Worm (Caenorhabditis elegans) whole organism, L4 larva: Measurements from ENCODE around the gene ptp-5.1.

Experiments
- F10B5.3 ChIP-seq: sonication (generic microtip); optimal IDR thresholded peaks from 2 replicates; lab custom pipeline; 2016; ENCODE audit warnings: mild to moderate bottlenecking, missing genetic modification characterization, missing compliant biosample characterization
- F26F4.8 ChIP-seq: fragments of 200-800 bp; sonication (Bioruptor generic); conservative IDR thresholded peaks from 2 replicates; pipeline ENCODE4 v1.3.6; 2022; ENCODE audit warnings: missing genetic modification characterization, missing compliant biosample characterization
- F37D6.2 ChIP-seq: sonication (generic microtip); optimal IDR thresholded peaks from 2 replicates; lab custom pipeline; 2016; ENCODE audit warnings: mild to moderate bottlenecking, missing genetic modification characterization, missing compliant biosample characterization
- F44E2.7 ChIP-seq: fragments of 200-800 bp; sonication (Bioruptor generic); IDR thresholded peaks from 2 replicates; pipeline ENCODE4 v2.1.2; 2022; ENCODE audit warnings: missing genetic modification characterization, missing compliant biosample characterization
- F49E8.2 ChIP-seq: sonication (generic microtip); optimal IDR thresholded peaks from 2 replicates; lab custom pipeline; 2016; ENCODE audit warnings: missing compliant biosample characterization, mild to moderate bottlenecking, missing genetic modification characterization, borderline replicate concordance
- R02D3.7 ChIP-seq: fragments of 150-350 bp; sonication (generic microtip); optimal IDR thresholded peaks from 3 replicates; lab custom pipeline; 2014; ENCODE audit warnings: missing biosample characterization, missing genetic modification characterization
- Y105C5A.15 ChIP-seq: fragments of 200-800 bp; sonication (Bioruptor generic); IDR thresholded peaks from 2 replicates; pipeline ENCODE4 v1.3.6; 2022; ENCODE audit warnings: missing genetic modification characterization, missing compliant biosample characterization
- Y48G9A.11 ChIP-seq: fragments of 200-800 bp; sonication (Bioruptor generic); IDR thresholded peaks from 2 replicates; pipeline ENCODE4 v1.3.6; 2022; ENCODE audit warnings: missing genetic modification reagents, missing genetic modification characterization, missing compliant biosample characterization
- Y5F2A.4 ChIP-seq: fragments of 200-800 bp; sonication (Bioruptor generic); optimal IDR thresholded peaks from 2 replicates; lab custom pipeline; 2018; ENCODE audit warnings: mild to moderate bottlenecking, missing genetic modification characterization, missing compliant biosample characterization
- ZK337.2 ChIP-seq: fragments of 200-800 bp; sonication (Bioruptor generic); IDR thresholded peaks from 2 replicates; pipeline ENCODE4 v1.3.6; 2022; ENCODE audit warnings: missing genetic modification reagents, missing genetic modification characterization, missing compliant biosample characterization
- aha-1 ChIP-seq: fragments of 150-350 bp; peaks from one replicate; lab custom pipeline; 2014; ENCODE audit warnings: missing biosample characterization, missing genetic modification characterization
- arid-1 ChIP-seq: fragments of 200-800 bp; sonication (Bioruptor generic); conservative IDR thresholded peaks from 2 replicates; pipeline ENCODE4 v1.3.6; 2022; ENCODE audit warnings: missing genetic modification reagents, missing genetic modification characterization, missing compliant biosample characterization
- ceh-28 ChIP-seq: fragments of 150-350 bp; optimal IDR thresholded peaks from 2 replicates; lab custom pipeline; 2014; ENCODE audit warnings: missing biosample characterization, missing genetic modification reagents, missing genetic modification characterization
- ceh-62 ChIP-seq: sonication (generic microtip); optimal IDR thresholded peaks from 2 replicates; lab custom pipeline; 2017; ENCODE audit warnings: missing biosample characterization, missing genetic modification characterization
- daf-12 ChIP-seq: fragments of 150-350 bp; optimal IDR thresholded peaks from 2 replicates; lab custom pipeline; 2014; ENCODE audit warnings: missing biosample characterization, missing genetic modification reagents, missing genetic modification characterization
- daf-16 ChIP-seq, 3 experiments: sonication (generic microtip); optimal IDR thresholded peaks; 2 replicates each; lab custom pipeline; 2016 to 2017; ENCODE audit warnings: missing genetic modification characterization in 3 of 3, missing genetic modification reagents in 3 of 3, mild to moderate bottlenecking in 2 of 3, missing compliant biosample characterization in 2 of 3, missing biosample characterization in 1 of 3, moderate library complexity in 1 of 3
- daf-8 ChIP-seq: fragments of 200-800 bp; sonication (Bioruptor generic); IDR thresholded peaks from 2 replicates; pipeline ENCODE4 v1.3.6; 2022; ENCODE audit warnings: missing genetic modification characterization, missing compliant biosample characterization
- dmd-9 ChIP-seq: fragments of 200-800 bp; sonication (Bioruptor generic); IDR thresholded peaks from 2 replicates; pipeline ENCODE4 v1.3.6; 2022; ENCODE audit warnings: missing genetic modification reagents, missing genetic modification characterization, missing compliant biosample characterization
- duxl-1 ChIP-seq: sonication (generic microtip); optimal IDR thresholded peaks from 2 replicates; lab custom pipeline; 2016; ENCODE audit warnings: mild to moderate bottlenecking, missing genetic modification characterization, moderate library complexity, missing compliant biosample characterization; ENCODE audit not compliant: poor library complexity
- egl-27 ChIP-seq: sonication (generic microtip); optimal IDR thresholded peaks from 3 replicates; lab custom pipeline; 2017; ENCODE audit warnings: missing biosample characterization, missing genetic modification reagents, missing genetic modification characterization
- fkh-10 ChIP-seq: fragments of 150-350 bp; optimal IDR thresholded peaks from 2 replicates; lab custom pipeline; 2014; ENCODE audit warnings: missing biosample characterization, missing genetic modification reagents, missing genetic modification characterization
- gei-8 ChIP-seq: fragments of 200-800 bp; sonication (Bioruptor generic); optimal IDR thresholded peaks from 2 replicates; lab custom pipeline; 2018; ENCODE audit warnings: mild to moderate bottlenecking, missing genetic modification characterization, missing compliant biosample characterization
- hlh-30 ChIP-seq: sonication (generic microtip); optimal IDR thresholded peaks from 2 replicates; lab custom pipeline; 2017; ENCODE audit warnings: antibody characterized with exemption, mild to moderate bottlenecking, missing genetic modification characterization, missing compliant biosample characterization; ENCODE audit not compliant: insufficient read depth
- jun-1 ChIP-seq: fragments of 150-350 bp; optimal IDR thresholded peaks from 2 replicates; lab custom pipeline; 2014; ENCODE audit warnings: missing biosample characterization, missing genetic modification reagents, missing genetic modification characterization
- lin-1 ChIP-seq: fragments of 200-800 bp; sonication (Bioruptor generic); IDR thresholded peaks from 2 replicates; pipeline ENCODE4 v1.3.6; 2022; ENCODE audit warnings: missing genetic modification reagents, missing genetic modification characterization, missing compliant biosample characterization
- lin-13 ChIP-seq: fragments of 150-350 bp; optimal IDR thresholded peaks from 2 replicates; lab custom pipeline; 2014; ENCODE audit warnings: missing biosample characterization, missing genetic modification reagents, missing genetic modification characterization
- lin-15B ChIP-seq: fragments of 150-350 bp; sonication (generic microtip); optimal IDR thresholded peaks from 3 replicates; lab custom pipeline; 2014; ENCODE audit warnings: missing biosample characterization, missing genetic modification characterization
- lsy-2 ChIP-seq, 2 experiments: fragments of 150-350 bp in 1 of 2; sonication (generic microtip) in 1 of 2; optimal IDR thresholded peaks; 2 replicates each; lab custom pipeline; 2014 to 2017; ENCODE audit warnings: missing biosample characterization in 2 of 2, missing genetic modification characterization in 2 of 2
- madf-9 ChIP-seq: fragments of 200-800 bp; sonication (Bioruptor generic); conservative IDR thresholded peaks from 2 replicates; pipeline ENCODE4 v1.3.6; 2022; ENCODE audit warnings: missing genetic modification reagents, missing genetic modification characterization, missing compliant biosample characterization
- mdt-29 ChIP-seq: fragments of 200-800 bp; sonication (Bioruptor generic); IDR thresholded peaks from 2 replicates; pipeline ENCODE4 v1.3.6; 2022; ENCODE audit warnings: missing genetic modification reagents, missing genetic modification characterization, missing compliant biosample characterization
- mxl-2 ChIP-seq: fragments of 200-800 bp; sonication (Bioruptor generic); conservative IDR thresholded peaks from 2 replicates; pipeline ENCODE4 v1.3.6; 2022; ENCODE audit warnings: missing genetic modification reagents, missing genetic modification characterization, missing compliant biosample characterization
- nhr-237 ChIP-seq: sonication (generic microtip); optimal IDR thresholded peaks from 2 replicates; lab custom pipeline; 2017; ENCODE audit warnings: missing biosample characterization, missing genetic modification characterization
- nhr-42 ChIP-seq: fragments of 200-800 bp; sonication (Bioruptor generic); IDR thresholded peaks from 2 replicates; pipeline ENCODE4 v1.3.6; 2022; ENCODE audit warnings: missing genetic modification characterization, missing compliant biosample characterization
- nhr-48 ChIP-seq: sonication (generic microtip); optimal IDR thresholded peaks from 2 replicates; lab custom pipeline; 2016; ENCODE audit warnings: mild to moderate bottlenecking, missing genetic modification characterization, missing compliant biosample characterization
- nhr-6 ChIP-seq: fragments of 150-350 bp; optimal IDR thresholded peaks from 2 replicates; lab custom pipeline; 2014; ENCODE audit warnings: missing biosample characterization, missing genetic modification characterization
- pha-4 ChIP-seq, 2 experiments: fragments of 150-350 bp in 1 of 2; fragments of 200-800 bp in 1 of 2; sonication (Bioruptor generic) in 1 of 2; IDR thresholded peaks in 1 of 2; optimal IDR thresholded peaks in 1 of 2; 2 replicates each; pipeline versions ENCODE4 v1.3.6 to Lab custom; 2014 to 2022; ENCODE audit warnings: missing genetic modification characterization in 2 of 2, missing genetic modification reagents in 2 of 2, missing biosample characterization in 1 of 2, missing compliant biosample characterization in 1 of 2
- php-3 ChIP-seq: fragments of 200-800 bp; sonication (Bioruptor generic); IDR thresholded peaks from 2 replicates; pipeline ENCODE4 v1.3.6; 2022; ENCODE audit warnings: missing genetic modification reagents, missing genetic modification characterization, missing compliant biosample characterization
- rbr-2 ChIP-seq: sonication (generic microtip); optimal IDR thresholded peaks from 2 replicates; lab custom pipeline; 2016; ENCODE audit warnings: missing genotype, missing genetic modification characterization, missing compliant biosample characterization
- saeg-2 ChIP-seq: fragments of 200-800 bp; sonication (Bioruptor generic); IDR thresholded peaks from 2 replicates; pipeline ENCODE4 v1.3.6; 2022; ENCODE audit warnings: missing genetic modification reagents, missing genetic modification characterization, missing compliant biosample characterization
- skn-1 ChIP-seq: fragments of 150-350 bp; optimal IDR thresholded peaks from 2 replicates; lab custom pipeline; 2014; ENCODE audit warnings: missing biosample characterization, missing genetic modification characterization
- snpc-1.2 ChIP-seq: fragments of 200-800 bp; sonication (Bioruptor generic); IDR thresholded peaks from 2 replicates; pipeline ENCODE4 v1.3.6; 2022; ENCODE audit warnings: missing genetic modification reagents, missing genetic modification characterization, missing compliant biosample characterization
- snpc-4 ChIP-seq: fragments of 150-350 bp; optimal IDR thresholded peaks from 2 replicates; lab custom pipeline; 2014; ENCODE audit warnings: missing biosample characterization, missing genetic modification characterization
- spr-3 ChIP-seq: fragments of 200-800 bp; sonication (Bioruptor generic); optimal IDR thresholded peaks from 2 replicates; lab custom pipeline; 2018; ENCODE audit warnings: mild to moderate bottlenecking, missing genetic modification characterization, missing compliant biosample characterization
- tag-97 ChIP-seq: fragments of 200-800 bp; sonication (Bioruptor generic); IDR thresholded peaks from 2 replicates; pipeline ENCODE4 v1.3.6; 2022; ENCODE audit warnings: missing genetic modification characterization, missing compliant biosample characterization
- unc-62 ChIP-seq, 3 experiments: fragments of 150-350 bp in 1 of 3; sonication (generic microtip); optimal IDR thresholded peaks in 2 of 3; peaks in 1 of 3; 1 replicate in 1 of 3; 2 replicates in 2 of 3; lab custom pipeline; 2014 to 2017; ENCODE audit warnings: missing biosample characterization in 3 of 3, missing genetic modification characterization in 3 of 3, missing genetic modification reagents in 3 of 3, missing genotype in 1 of 3
- zag-1 ChIP-seq: fragments of 150-350 bp; optimal IDR thresholded peaks from 2 replicates; lab custom pipeline; 2014; ENCODE audit warnings: missing biosample characterization, missing genetic modification characterization
- zfp-2 ChIP-seq: sonication (generic microtip); optimal IDR thresholded peaks from 2 replicates; lab custom pipeline; 2016; ENCODE audit warnings: mild to moderate bottlenecking, missing genetic modification characterization, missing compliant biosample characterization
- zfp-3 ChIP-seq: fragments of 200-800 bp; sonication (Bioruptor generic); conservative IDR thresholded peaks from 2 replicates; pipeline ENCODE4 v1.3.6; 2022; ENCODE audit warnings: missing genetic modification reagents, missing genetic modification characterization, missing compliant biosample characterization
- zip-11 ChIP-seq: fragments of 200-800 bp; sonication (Bioruptor generic); IDR thresholded peaks from 2 replicates; pipeline ENCODE4 v1.3.6; 2022; ENCODE audit warnings: missing genetic modification characterization, missing compliant biosample characterization
- ztf-11 ChIP-seq: fragments of 150-350 bp; optimal IDR thresholded peaks from 2 replicates; lab custom pipeline; 2014; ENCODE audit warnings: missing biosample characterization, missing genetic modification characterization
- ztf-7 ChIP-seq: fragments of 150-350 bp; optimal IDR thresholded peaks from 2 replicates; lab custom pipeline; 2014; ENCODE audit warnings: missing biosample characterization, missing genetic modification characterization

ptp-5.1 gene

DNA sequence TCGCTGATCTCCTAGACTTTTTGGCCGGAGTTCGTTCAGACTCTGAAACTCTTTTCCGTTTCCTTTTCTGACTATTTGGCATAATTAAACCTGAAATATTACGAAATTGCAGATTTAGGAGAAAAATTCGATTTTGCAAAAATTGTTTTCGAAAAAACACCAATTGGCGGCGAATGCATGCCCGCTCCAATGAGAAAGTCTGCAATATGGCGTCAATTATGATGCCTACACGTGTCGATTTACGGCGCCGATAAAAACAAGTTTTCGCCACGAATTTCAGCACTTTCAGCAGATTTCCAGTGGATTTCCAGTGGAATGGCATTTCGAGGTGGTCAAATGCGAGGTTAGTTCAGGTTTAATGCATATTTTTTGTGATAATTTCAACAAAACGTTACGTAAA lies 43.3 kb downstream of the ptp-5.1 start, which contains the start of the genes Y59E9AL.36 and nbet-1 (continued):
- TF ChIP-seq daf-16 (GFP tag; optimal IDR thresholded peaks at IDR 0.05; lab: Kevin White, UChicago): peak in 1 of 2 experiments; percentile 33
- peak; percentile 75 for TF ChIP-seq daf-16 (tag; optimal IDR thresholded peaks at IDR 0.05; lab: Kevin White, UChicago)
- TF ChIP-seq daf-12 (tag; lab: Kevin White, UChicago): no peak
- peak; percentile 72 for TF ChIP-seq nhr-6 (tag; lab: Kevin White, UChicago)
- TF ChIP-seq dmd-9 (GFP tag; lab: Robert Waterston, UW): no peak
- TF ChIP-seq F37D6.2 (tag; lab: Kevin White, UChicago): no peak
- no peak for TF ChIP-seq F49E8.2 (tag; lab: Kevin White, UChicago)
- no peak for TF ChIP-seq zfp-2 (tag; lab: Kevin White, UChicago)
- TF ChIP-seq daf-8 (GFP tag; lab: Robert Waterston, UW): no peak
- no peak for TF ChIP-seq ztf-7 (tag; lab: Kevin White, UChicago)
- peak; percentile 69 for TF ChIP-seq rbr-2 (tag; lab: Kevin White, UChicago)
- no peak for TF ChIP-seq saeg-2 (GFP tag; lab: Robert Waterston, UW)
- no peak for TF ChIP-seq ZK337.2 (GFP tag; lab: Robert Waterston, UW)
- TF ChIP-seq aha-1 (tag; lab: Kevin White, UChicago): no peak
- no peak for TF ChIP-seq Y48G9A.11 (GFP tag; lab: Robert Waterston, UW)
- TF ChIP-seq ztf-11 (tag; lab: Kevin White, UChicago): no peak
- no peak for TF ChIP-seq jun-1 (tag; lab: Kevin White, UChicago)
- TF ChIP-seq zip-11 (GFP tag; lab: Robert Waterston, UW): no peak
- no peak for TF ChIP-seq madf-9 (GFP tag; lab: Robert Waterston, UW)
- no peak for TF ChIP-seq snpc-4 (tag; lab: Kevin White, UChicago)
- TF ChIP-seq ceh-28 (tag; lab: Kevin White, UChicago): no peak
- TF ChIP-seq nhr-42 (GFP tag; lab: Robert Waterston, UW): no peak
- peak; percentile 25 to 81 for TF ChIP-seq lsy-2 (tag; optimal IDR thresholded peaks at IDR 0.05; lab: Kevin White, UChicago)
- no peak for TF ChIP-seq F26F4.8 (GFP tag; lab: Robert Waterston, UW)
- 0 out of 2 replicates have a peak, but pooled peaks have one; percentile 19 for TF ChIP-seq arid-1 (GFP tag; lab: Robert Waterston, UW)
- TF ChIP-seq snpc-1.2 (GFP tag; lab: Robert Waterston, UW): peak; percentile 89
- TF ChIP-seq hlh-30: peak; percentile 66
- no peak for TF ChIP-seq mxl-2 (GFP tag; lab: Robert Waterston, UW)
- no peak for TF ChIP-seq Y5F2A.4
- TF ChIP-seq fkh-10 (GFP tag; lab: Kevin White, UChicago): no peak
- no peak for TF ChIP-seq Y105C5A.15
- TF ChIP-seq mdt-29 (GFP tag; lab: Robert Waterston, UW): no peak
- TF ChIP-seq nhr-48 (tag; lab: Kevin White, UChicago): no peak
- TF ChIP-seq lin-13 (GFP tag; lab: Kevin White, UChicago): peak; percentile 84
- TF ChIP-seq ceh-62: no peak
- no peak for TF ChIP-seq zag-1 (tag; lab: Kevin White, UChicago)
- no peak for TF ChIP-seq gei-8
- TF ChIP-seq egl-27 (tag; lab: Kevin White, UChicago): no peak
- TF ChIP-seq unc-62 (GFP tag; optimal IDR thresholded peaks at IDR 0.05 in 1 of 2; lab: Kevin White, UChicago): peak in 1 of 2 experiments; percentile 57
- no peak for TF ChIP-seq unc-62 (tag; optimal IDR thresholded peaks at IDR 0.05; lab: Kevin White, UChicago)
- TF ChIP-seq duxl-1 (tag; lab: Kevin White, UChicago): peak; percentile 46
- peak; percentile 27; the same call in 1 of the 2 replicates for TF ChIP-seq pha-4 (GFP tag; IDR thresholded peaks at IDR 0.05; lab: Robert Waterston, UW)
- TF ChIP-seq pha-4 (tag; optimal IDR thresholded peaks at IDR 0.05; lab: Kevin White, UChicago): peak; percentile 7
- TF ChIP-seq spr-3 (GFP tag; lab: Kevin White, UChicago): no peak
- TF ChIP-seq F10B5.3: no peak
- no peak for TF ChIP-seq skn-1
- TF ChIP-seq lin-15B (tag; lab: Kevin White, UChicago): peak; percentile 84
- TF ChIP-seq R02D3.7 (tag; lab: Kevin White, UChicago): peak; percentile 94
- no peak for TF ChIP-seq lin-1 (GFP tag; lab: Robert Waterston, UW)
- no peak for TF ChIP-seq php-3 (GFP tag; lab: Robert Waterston, UW)
- no peak for TF ChIP-seq tag-97 (GFP tag; lab: Robert Waterston, UW)
- no peak for TF ChIP-seq F44E2.7 (GFP tag; lab: Robert Waterston, UW)
- no peak for TF ChIP-seq zfp-3 (GFP tag; lab: Robert Waterston, UW)
- no peak for TF ChIP-seq nhr-237 (tag; lab: Kevin White, UChicago)
